Fruit fly (Drosophila melanogaster): ENCODE measurements around the gene santa-maria.

The santa-maria gene

DNA sequence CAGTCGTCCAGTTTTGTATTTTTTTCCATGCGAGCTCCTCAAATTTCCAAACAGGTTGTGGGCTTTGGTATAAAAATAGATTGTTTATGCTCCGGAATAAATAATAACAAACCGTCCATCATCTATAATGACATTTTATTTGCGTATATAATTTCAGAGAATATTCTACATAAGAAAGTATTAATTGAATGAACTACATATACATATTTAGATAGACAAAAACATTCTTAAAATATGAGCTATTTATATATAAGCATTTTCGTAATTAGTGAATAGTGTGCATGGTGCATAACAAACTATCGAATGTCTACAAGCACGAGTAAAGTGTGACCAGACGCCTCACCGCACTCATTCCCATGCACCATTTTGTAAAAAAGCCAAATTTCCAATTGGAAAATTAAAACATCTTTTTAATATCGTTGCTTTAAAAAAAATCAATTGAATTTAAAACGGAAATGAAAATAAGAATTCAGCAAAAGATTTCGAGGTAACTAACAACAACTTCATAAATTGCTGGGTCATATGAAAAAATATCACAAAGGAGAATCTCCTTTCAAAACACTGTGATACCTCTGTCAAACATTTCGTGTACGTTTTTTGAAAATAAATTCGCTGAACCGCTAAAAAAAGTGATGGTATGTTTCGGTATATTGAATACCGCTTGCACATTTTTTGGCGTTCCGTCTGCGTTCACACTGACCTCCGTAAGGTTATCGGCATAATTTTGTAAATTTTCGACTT lies 24.5 kb downstream of the santa-maria start, which contains the start of gene muc (continued):
- TF ChIP-seq Adf1 (GFP tag; IDR thresholded peaks at IDR 0.05) (no peak), fd96Cb (tag; optimal IDR thresholded peaks at IDR 0.05) (peak; percentile 4), CG17361 (GFP tag; IDR thresholded peaks at IDR 0.05) (peak; percentile 52; the same call in 2 of the 3 replicates), sens-2 (GFP tag; IDR thresholded peaks at IDR 0.05) (no peak), Hmr (GFP tag; optimal IDR thresholded peaks at IDR 0.05) (peak; percentile 77), CG9215 (GFP tag; IDR thresholded peaks at IDR 0.05) (0 out of 2 replicates have a peak, but pooled peaks have one; percentile 24), eve (GFP tag; optimal IDR thresholded peaks at IDR 0.05) (peak in 1 of 2 experiments; percentile 39), Atf3 (GFP tag; optimal IDR thresholded peaks at IDR 0.05) (no peak), NfI (GFP tag; optimal IDR thresholded peaks at IDR 0.05) (peak; percentile 6), CG10147 (GFP tag; optimal IDR thresholded peaks at IDR 0.05) (peak; percentile 11), Xbp1 (GFP tag; optimal IDR thresholded peaks at IDR 0.05) (peak; percentile 54), tgo (GFP tag; IDR thresholded peaks at IDR 0.05) (peak; percentile 52), ato (GFP tag; IDR thresholded peaks at IDR 0.05; ENCODE audit: partially characterized antibody) (no peak), CG18476 (GFP tag; optimal IDR thresholded peaks at IDR 0.05) (no peak), crc (GFP tag; optimal IDR thresholded peaks at IDR 0.05) (no peak), CG3995 (GFP tag; optimal IDR thresholded peaks at IDR 0.05) (peak; percentile 3), CG1024 (GFP tag; IDR thresholded peaks at IDR 0.05) (peak; percentile 53; the same call in 1 of the 2 replicates), CG9817 (tag; optimal IDR thresholded peaks at IDR 0.05) (peak; percentile 47), CG33213 (GFP tag; optimal IDR thresholded peaks at IDR 0.05) (peak; percentile 71), hth (optimal IDR thresholded peaks at IDR 0.05) (no peak), Atf6 (GFP tag; IDR thresholded peaks at IDR 0.05) (0 out of 2 replicates have a peak, but pooled peaks have one; percentile 38), CG32772 (GFP tag; IDR thresholded peaks at IDR 0.05) (0 out of 2 replicates have a peak, but pooled peaks have one; percentile 13), abd-A (tag; optimal IDR thresholded peaks at IDR 0.05) (peak; percentile 53), pan (optimal IDR thresholded peaks at IDR 0.05) (no peak), pan (GFP tag; optimal IDR thresholded peaks at IDR 0.05 in 1 of 2, IDR thresholded peaks at IDR 0.05 in 1 of 2) (peak in 1 of 2 experiments; percentile 59), CG6854 (GFP tag; optimal IDR thresholded peaks at IDR 0.05) (no peak), onecut (GFP tag; IDR thresholded peaks at IDR 0.05) (no peak), Dfd (GFP tag; optimal IDR thresholded peaks at IDR 0.05) (peak in 1 of 2 experiments; percentile 43), CG10274 (GFP tag; optimal IDR thresholded peaks at IDR 0.05) (no peak), CG8089 (GFP tag; optimal IDR thresholded peaks at IDR 0.05) (no peak), trh (GFP tag; optimal IDR thresholded peaks at IDR 0.05) (no peak), CG14441 (GFP tag; IDR thresholded peaks at IDR 0.05) (peak; percentile 24; the same call in 1 of the 2 replicates), CG2199 (GFP tag; IDR thresholded peaks at IDR 0.05) (no peak), vvl (GFP tag; IDR thresholded peaks at IDR 0.05) (peak; percentile 60), so (GFP tag; IDR thresholded peaks at IDR 0.05) (no peak), Dp (GFP tag; optimal IDR thresholded peaks at IDR 0.05) (peak; percentile 49), CoRest (tag; optimal IDR thresholded peaks at IDR 0.05) (peak; percentile 66), CG11560 (tag; IDR thresholded peaks at IDR 0.05) (no peak), chn (GFP tag; optimal IDR thresholded peaks at IDR 0.05) (peak; percentile 57), dm (GFP tag; optimal IDR thresholded peaks at IDR 0.05) (no peak), tx (GFP tag; optimal IDR thresholded peaks at IDR 0.05) (no peak), CG30431 (GFP tag; optimal IDR thresholded peaks at IDR 0.05) (no peak), CG7786 (GFP tag; optimal IDR thresholded peaks at IDR 0.05) (no peak), C15 (GFP tag; IDR thresholded peaks at IDR 0.05) (no peak), peb (GFP tag; IDR thresholded peaks at IDR 0.05) (no peak), psq (GFP tag; optimal IDR thresholded peaks at IDR 0.05) (no peak), CG11723 (GFP tag; optimal IDR thresholded peaks at IDR 0.05) (no peak), CG31224 (GFP tag; IDR thresholded peaks at IDR 0.05) (peak; percentile 33; the same call in 1 of the 2 replicates), her (GFP tag; optimal IDR thresholded peaks at IDR 0.05) (no peak), Hr3 (GFP tag; optimal IDR thresholded peaks at IDR 0.05) (peak; percentile 34), aop (GFP tag; IDR thresholded peaks at IDR 0.05) (no peak)
